Fruit fly (Drosophila melanogaster): ENCODE results near the gene CG13813.

DNA sequence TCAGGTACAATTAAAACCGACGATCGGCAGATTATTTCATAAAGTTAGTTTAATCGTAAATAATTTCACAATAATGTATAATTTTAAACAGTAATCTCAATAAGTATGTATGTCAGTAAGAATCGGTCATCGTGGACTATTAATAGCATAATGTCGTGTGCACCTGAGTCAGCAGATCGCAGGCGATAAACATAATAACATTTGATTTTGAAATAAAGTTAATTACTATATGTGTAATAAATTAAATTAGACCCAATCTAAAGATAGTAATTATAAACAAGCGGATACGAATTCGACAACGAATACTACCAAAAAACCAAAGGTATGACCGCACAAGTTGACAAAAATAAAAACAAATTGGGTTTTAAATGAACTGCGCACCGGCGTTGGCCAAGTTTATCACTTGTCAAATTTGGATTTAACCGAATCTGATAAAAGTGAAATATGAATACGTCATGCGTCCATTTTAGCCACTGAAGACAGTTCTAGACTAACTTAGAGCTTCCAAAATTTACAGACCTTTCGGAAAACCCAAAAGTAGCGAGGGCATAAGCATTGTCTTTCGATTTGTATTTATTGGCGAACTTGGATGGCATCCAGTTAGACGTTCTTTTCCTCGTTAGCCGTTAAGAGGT is 24.4 kb upstream of the CG13813 start, which contains the start of gene CG6996:
- no peak for TF ChIP-seq rn (GFP tag; IDR thresholded peaks at IDR 0.05)
- no peak for TF ChIP-seq CG15710 (tag; optimal IDR thresholded peaks at IDR 0.05)
- TF ChIP-seq CG14655 (GFP tag; optimal IDR thresholded peaks at IDR 0.05): no peak
- TF ChIP-seq CG32121 (GFP tag; IDR thresholded peaks at IDR 0.05): no peak
- no peak for TF ChIP-seq EcR (GFP tag; optimal IDR thresholded peaks at IDR 0.05)
- TF ChIP-seq Pif1B (GFP tag; optimal IDR thresholded peaks at IDR 0.05): no peak
- TF ChIP-seq CG34367 (tag; optimal IDR thresholded peaks at IDR 0.05): no peak
- TF ChIP-seq CG4496 (GFP tag; IDR thresholded peaks at IDR 0.05): no peak
- TF ChIP-seq fd96Ca (GFP tag; IDR thresholded peaks at IDR 0.05): no peak
- no peak for TF ChIP-seq CG13204 (GFP tag; optimal IDR thresholded peaks at IDR 0.05)
- no peak for TF ChIP-seq CG12605 (GFP tag; IDR thresholded peaks at IDR 0.05)

Data from whole organism, pupa.